Worm (Caenorhabditis elegans): ENCODE data around the gene tra-1.

Gene tra-1

ce11 chrIII:11154527-11154926, 40.5 kb downstream of the tra-1 start, which contains the start of gene cku-70:
Gene cku-70 (plus strand): TSS chrIII:11154827.
- TF ChIP-seq sox-2 (GFP tag; IDR thresholded peaks at IDR 0.05) (no peak), ahr-1 (tag; optimal IDR thresholded peaks at IDR 0.05) (no peak), npax-4 (tag; optimal IDR thresholded peaks at IDR 0.05) (no peak), ref-2 (tag; optimal IDR thresholded peaks at IDR 0.05) (no peak), ama-1 (optimal IDR thresholded peaks at IDR 0.05) (no peak), ztf-16 (tag; optimal IDR thresholded peaks at IDR 0.05) (no peak), hlh-13 (GFP tag; optimal IDR thresholded peaks at IDR 0.05) (no peak), ceh-19 (GFP tag; optimal IDR thresholded peaks at IDR 0.05) (no peak), ceh-22 (tag; optimal IDR thresholded peaks at IDR 0.05) (no peak), syd-9 (tag; optimal IDR thresholded peaks at IDR 0.05) (no peak), odd-2 (tag; optimal IDR thresholded peaks at IDR 0.05) (no peak)

DNA sequence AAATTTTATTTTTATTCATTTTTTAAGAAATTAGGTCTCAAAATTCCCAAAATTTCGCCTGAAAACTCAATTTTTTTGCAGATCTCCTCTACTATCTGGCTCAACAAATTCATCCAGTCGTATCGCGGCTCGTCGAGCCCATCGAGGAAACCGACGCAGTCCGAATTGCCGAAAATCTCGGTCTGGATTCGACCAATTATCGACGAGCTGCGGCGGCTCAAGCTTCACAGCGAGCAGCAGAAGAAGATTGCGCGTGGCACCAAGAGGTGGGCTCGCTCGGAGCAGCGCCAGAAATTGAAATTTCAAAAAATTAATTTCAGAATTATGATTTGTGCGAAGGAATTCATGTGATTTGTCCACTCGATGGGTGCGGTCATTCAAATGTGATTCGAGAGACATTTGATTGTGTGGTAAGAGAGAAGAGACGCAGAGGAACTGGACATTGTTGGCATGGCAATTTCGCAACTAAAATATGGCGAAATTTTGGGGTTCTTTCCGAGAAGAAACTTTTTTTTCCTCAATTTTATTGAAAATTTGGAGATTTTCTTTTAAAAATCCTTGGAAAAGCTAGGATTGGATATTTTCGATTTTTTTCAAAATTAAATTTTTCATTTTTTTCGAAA, 45.6 kb downstream of the tra-1 start:
- TF ChIP-seq ceh-14 (tag; optimal IDR thresholded peaks at IDR 0.05) = no peak
- no peak for TF ChIP-seq K09A11.1 (tag; optimal IDR thresholded peaks at IDR 0.05; ENCODE audit: insufficient read depth)
- no peak for TF ChIP-seq ceh-18 (tag; optimal IDR thresholded peaks at IDR 0.05)
- TF ChIP-seq sox-2 (GFP tag; IDR thresholded peaks at IDR 0.05) = no peak
- TF ChIP-seq ahr-1 (tag; optimal IDR thresholded peaks at IDR 0.05) = no peak
- TF ChIP-seq ceh-34 (tag; optimal IDR thresholded peaks at IDR 0.05) = no peak
- no peak for TF ChIP-seq sox-4 (tag; optimal IDR thresholded peaks at IDR 0.05)
- no peak for TF ChIP-seq tbx-7 (tag; optimal IDR thresholded peaks at IDR 0.05)
- no peak for TF ChIP-seq gmeb-2 (tag; optimal IDR thresholded peaks at IDR 0.05)
- TF ChIP-seq zip-5 (tag; optimal IDR thresholded peaks at IDR 0.05) = no peak
- TF ChIP-seq F13H6.1 (tag; optimal IDR thresholded peaks at IDR 0.05) = no peak
- TF ChIP-seq pax-1 (tag; optimal IDR thresholded peaks at IDR 0.05) = no peak
- no peak for TF ChIP-seq T23F11.4 (GFP tag; optimal IDR thresholded peaks at IDR 0.05)
- no peak for TF ChIP-seq ceh-48 (tag; optimal IDR thresholded peaks at IDR 0.05)
- no peak for TF ChIP-seq eyg-1 (tag; optimal IDR thresholded peaks at IDR 0.05)
- no peak for TF ChIP-seq ceh-6 (GFP tag; optimal IDR thresholded peaks at IDR 0.05)
- TF ChIP-seq ets-4 (tag; optimal IDR thresholded peaks at IDR 0.05) = no peak
- no peak for TF ChIP-seq tbx-2 (tag; optimal IDR thresholded peaks at IDR 0.05)

ce11 chrIII:11142908-11143307, 52.1 kb downstream of the tra-1 start:
- TF ChIP-seq dmd-4 (tag; optimal IDR thresholded peaks at IDR 0.05; ENCODE audit: borderline replicate concordance) (no peak), rnt-1 (tag; optimal IDR thresholded peaks at IDR 0.05) (no peak), fax-1 (tag; optimal IDR thresholded peaks at IDR 0.05) (no peak), nhr-232 (tag; optimal IDR thresholded peaks at IDR 0.05) (no peak), elt-4 (tag; optimal IDR thresholded peaks at IDR 0.05) (peak; percentile 58), C08G9.2 (tag; optimal IDR thresholded peaks at IDR 0.05) (peak; percentile 10)

ce11 chrIII:11141791-11142490, 53.1 kb downstream of the tra-1 start, which contains the start of the genes Y47D3A.1 and pola-1:
Gene Y47D3A.1 (minus strand): TSS chrIII:11141841.
Gene pola-1 (plus strand): TSS chrIII:11142448.
- TF ChIP-seq ceh-24 (tag; optimal IDR thresholded peaks at IDR 0.05) (no peak), eyg-1 (tag; optimal IDR thresholded peaks at IDR 0.05) (no peak), elt-4 (tag; optimal IDR thresholded peaks at IDR 0.05) (no peak), fkh-10 (GFP tag; optimal IDR thresholded peaks at IDR 0.05) (no peak), elt-2 (tag; optimal IDR thresholded peaks at IDR 0.05) (peak; percentile 74), unc-55 (GFP tag; optimal IDR thresholded peaks at IDR 0.05) (no peak), ceh-9 (tag; optimal IDR thresholded peaks at IDR 0.05) (no peak), hlh-30 (tag; optimal IDR thresholded peaks at IDR 0.05; ENCODE audit: insufficient read depth) (peak; percentile 23), unc-86 (tag; optimal IDR thresholded peaks at IDR 0.05) (peak; percentile 49), gmeb-2 (tag; optimal IDR thresholded peaks at IDR 0.05) (peak; percentile 3), pqm-1 (tag; optimal IDR thresholded peaks at IDR 0.05) (no peak), ceh-30 (tag; optimal IDR thresholded peaks at IDR 0.05) (no peak), dve-1 (tag; optimal IDR thresholded peaks at IDR 0.05) (no peak), pha-4 (tag; optimal IDR thresholded peaks at IDR 0.05) (no peak), hlh-6 (tag; optimal IDR thresholded peaks at IDR 0.05) (no peak), ceh-34 (tag; optimal IDR thresholded peaks at IDR 0.05) (peak; percentile 55), unc-3 (GFP tag; conservative IDR thresholded peaks at IDR 0.05) (peak; percentile 24; the same call in 1 of the 2 replicates), unc-3 (tag; optimal IDR thresholded peaks at IDR 0.05) (no peak), F13H6.1 (tag; optimal IDR thresholded peaks at IDR 0.05) (peak; percentile 49), nhr-11 (tag; optimal IDR thresholded peaks at IDR 0.05) (no peak), tbx-7 (tag; optimal IDR thresholded peaks at IDR 0.05) (peak; percentile 32)

All from whole organism, late embryonic.